Worm (Caenorhabditis elegans) whole organism, L1 larva: ENCODE data around the gene fbxb-107.

Experiments
- C04F5.9 ChIP-seq: sonication (generic microtip); optimal IDR thresholded peaks from 2 replicates; lab custom pipeline; 2016; ENCODE audit warnings: missing genetic modification characterization, missing compliant biosample characterization
- Y116A8C.19 ChIP-seq: sonication (generic microtip); optimal IDR thresholded peaks from 2 replicates; lab custom pipeline; 2016; ENCODE audit warnings: missing compliant biosample characterization, missing genetic modification characterization, borderline replicate concordance
- ama-1 ChIP-seq: fragments of 150-350 bp; optimal IDR thresholded peaks from 2 replicates; lab custom pipeline; 2014
- blmp-1 ChIP-seq: fragments of 150-350 bp; optimal IDR thresholded peaks from 2 replicates; lab custom pipeline; 2014; ENCODE audit warnings: missing biosample characterization, missing genetic modification characterization
- ceh-90 ChIP-seq: sonication (generic microtip); optimal IDR thresholded peaks from 2 replicates; lab custom pipeline; 2016; ENCODE audit warnings: missing genetic modification characterization, missing compliant biosample characterization
- dpl-1 ChIP-seq, 3 experiments: fragments of 150-350 bp in 2 of 3; sonication (generic microtip) in 1 of 3; optimal IDR thresholded peaks; 2 replicates each; lab custom pipeline; 2014 to 2017; ENCODE audit warnings: missing biosample characterization in 3 of 3, missing genetic modification characterization in 3 of 3, missing genetic modification reagents in 3 of 3
- efl-1 ChIP-seq, 4 experiments: fragments of 150-350 bp; optimal IDR thresholded peaks in 3 of 4; peaks in 1 of 4; 1 replicate in 1 of 4; 2 replicates in 3 of 4; lab custom pipeline; 2014; ENCODE audit warnings: missing biosample characterization in 2 of 4, missing genetic modification characterization in 2 of 4, missing genetic modification reagents in 2 of 4
- egl-13 ChIP-seq: sonication (generic microtip); optimal IDR thresholded peaks from 2 replicates; lab custom pipeline; 2016; ENCODE audit warnings: missing genotype, missing genetic modification reagents, missing genetic modification characterization, missing compliant biosample characterization
- egl-27 ChIP-seq, 2 experiments: fragments of 150-350 bp in 1 of 2; sonication (generic microtip); optimal IDR thresholded peaks; 3 replicates each; lab custom pipeline; 2017 to 2018; ENCODE audit warnings: missing biosample characterization in 2 of 2, missing genetic modification characterization in 2 of 2, missing genetic modification reagents in 2 of 2
- elt-3 ChIP-seq, 6 experiments: fragments of 150-350 bp in 1 of 6; sonication (generic microtip); optimal IDR thresholded peaks; 2 replicates each; lab custom pipeline; 2017 to 2018; ENCODE audit warnings: missing biosample characterization in 6 of 6, missing genetic modification characterization in 6 of 6, inconsistent platforms in 1 of 6
- ets-5 ChIP-seq: fragments of 200-800 bp; sonication (Bioruptor generic); IDR thresholded peaks from 2 replicates; pipeline ENCODE4 v1.3.6; 2022; ENCODE audit warnings: missing genetic modification characterization, missing compliant biosample characterization
- fkh-10 ChIP-seq: sonication (generic microtip); optimal IDR thresholded peaks from 2 replicates; lab custom pipeline; 2017; ENCODE audit warnings: missing biosample characterization, missing genetic modification reagents, missing genetic modification characterization
- fkh-4 ChIP-seq: sonication (generic microtip); optimal IDR thresholded peaks from 2 replicates; lab custom pipeline; 2016; ENCODE audit warnings: missing compliant biosample characterization, missing genetic modification characterization, borderline replicate concordance
- fos-1 ChIP-seq: fragments of 150-350 bp; optimal IDR thresholded peaks from 2 replicates; lab custom pipeline; 2014; ENCODE audit warnings: missing biosample characterization, missing genetic modification characterization
- hlh-4 ChIP-seq: sonication (generic microtip); optimal IDR thresholded peaks from 2 replicates; lab custom pipeline; 2016; ENCODE audit warnings: mild to moderate bottlenecking, missing genetic modification characterization, missing compliant biosample characterization
- irx-1 ChIP-seq: sonication (generic microtip); optimal IDR thresholded peaks from 2 replicates; lab custom pipeline; 2016; ENCODE audit warnings: missing genetic modification characterization, missing compliant biosample characterization
- isw-1 ChIP-seq: fragments of 200-800 bp; sonication (Bioruptor generic); IDR thresholded peaks from 2 replicates; pipeline ENCODE4 v1.3.6; 2022; ENCODE audit warnings: missing genetic modification characterization, missing compliant biosample characterization
- lir-3 ChIP-seq: sonication (generic microtip); optimal IDR thresholded peaks from 2 replicates; lab custom pipeline; 2016; ENCODE audit warnings: mild to moderate bottlenecking, missing genetic modification characterization, moderate library complexity, missing compliant biosample characterization; ENCODE audit not compliant: poor library complexity
- mef-2 ChIP-seq: fragments of 150-350 bp; optimal IDR thresholded peaks from 2 replicates; lab custom pipeline; 2014; ENCODE audit warnings: missing biosample characterization, missing genetic modification characterization
- nhr-11 ChIP-seq: fragments of 150-350 bp; optimal IDR thresholded peaks from 2 replicates; lab custom pipeline; 2014; ENCODE audit warnings: missing biosample characterization, missing genetic modification characterization
- nhr-12 ChIP-seq: sonication (generic microtip); optimal IDR thresholded peaks from 2 replicates; lab custom pipeline; 2017; ENCODE audit warnings: missing biosample characterization, missing genetic modification characterization
- nhr-19 ChIP-seq: fragments of 200-800 bp; sonication (Bioruptor generic); conservative IDR thresholded peaks from 2 replicates; pipeline ENCODE4 v1.3.6; 2022; ENCODE audit warnings: missing genetic modification characterization, missing compliant biosample characterization
- nhr-20 ChIP-seq: sonication (generic microtip); optimal IDR thresholded peaks from 2 replicates; lab custom pipeline; 2016; ENCODE audit warnings: mild to moderate bottlenecking, missing genetic modification characterization, missing compliant biosample characterization
- nhr-47 ChIP-seq: sonication (generic microtip); optimal IDR thresholded peaks from 2 replicates; lab custom pipeline; 2016; ENCODE audit warnings: mild to moderate bottlenecking, missing genetic modification characterization, moderate library complexity, missing compliant biosample characterization
- nhr-71 ChIP-seq: sonication (generic microtip); optimal IDR thresholded peaks from 2 replicates; lab custom pipeline; 2016; ENCODE audit warnings: mild to moderate bottlenecking, missing genetic modification characterization, moderate library complexity, missing compliant biosample characterization
- nhr-84 ChIP-seq: sonication (generic microtip); optimal IDR thresholded peaks from 2 replicates; lab custom pipeline; 2017; ENCODE audit warnings: missing biosample characterization, missing genetic modification characterization
- pax-3 ChIP-seq: fragments of 200-800 bp; sonication (Bioruptor generic); optimal IDR thresholded peaks from 2 replicates; lab custom pipeline; 2018; ENCODE audit warnings: mild to moderate bottlenecking, missing genetic modification characterization, moderate library complexity, missing compliant biosample characterization
- pqm-1 ChIP-seq: sonication (generic microtip); optimal IDR thresholded peaks from 3 replicates; lab custom pipeline; 2017; ENCODE audit warnings: missing biosample characterization, missing genetic modification characterization
- tbx-2 ChIP-seq: sonication (generic microtip); optimal IDR thresholded peaks from 2 replicates; lab custom pipeline; 2016; ENCODE audit warnings: missing genetic modification characterization, missing compliant biosample characterization
- unc-130 ChIP-seq: fragments of 150-350 bp; optimal IDR thresholded peaks from 2 replicates; lab custom pipeline; 2017; ENCODE audit warnings: missing biosample characterization, missing genetic modification characterization, inconsistent platforms
- unc-62 ChIP-seq: fragments of 150-350 bp; optimal IDR thresholded peaks from 2 replicates; lab custom pipeline; 2014; ENCODE audit warnings: missing biosample characterization, missing genetic modification reagents, missing genetic modification characterization
- unc-86 ChIP-seq: sonication (generic microtip); optimal IDR thresholded peaks from 2 replicates; lab custom pipeline; 2016; ENCODE audit warnings: missing genetic modification characterization, missing compliant biosample characterization
- unc-98 ChIP-seq: fragments of 200-800 bp; sonication (Bioruptor generic); IDR thresholded peaks from 2 replicates; pipeline ENCODE4 v1.3.6; 2022; ENCODE audit warnings: missing genetic modification characterization, missing compliant biosample characterization
- vab-15 ChIP-seq: sonication (generic microtip); optimal IDR thresholded peaks from 2 replicates; lab custom pipeline; 2017; ENCODE audit warnings: missing genotype, mild to moderate bottlenecking, missing genetic modification characterization, missing compliant biosample characterization
- zip-4 ChIP-seq: fragments of 200-800 bp; sonication (Bioruptor generic); optimal IDR thresholded peaks from 2 replicates; lab custom pipeline; 2018; ENCODE audit warnings: mild to moderate bottlenecking, missing genetic modification characterization, moderate library complexity, missing compliant biosample characterization
- ztf-11 ChIP-seq, 2 experiments: sonication (generic microtip); optimal IDR thresholded peaks; 2 replicates each; lab custom pipeline; 2016 to 2017; ENCODE audit warnings: missing genetic modification characterization in 2 of 2, missing biosample characterization in 1 of 2, missing compliant biosample characterization in 1 of 2
- ztf-4 ChIP-seq: fragments of 150-350 bp; optimal IDR thresholded peaks from 2 replicates; lab custom pipeline; 2014; ENCODE audit warnings: missing biosample characterization, missing genetic modification characterization

The fbxb-107 gene

ce11 chrII:2774904-2775303 lies 16.3 kb downstream of the fbxb-107 start, which contains the start of gene fbxb-111:
TSS of gene fbxb-111 (minus strand) at chrII:2775004.
- TF ChIP-seq hlh-4 (tag; lab: Kevin White, UChicago) (no peak), vab-15 (no peak), unc-86 (tag; lab: Kevin White, UChicago) (no peak), nhr-84 (no peak), unc-62 (no peak), dpl-1 (GFP tag; optimal IDR thresholded peaks at IDR 0.05; lab: Kevin White, UChicago) (no peak), fos-1 (no peak), ceh-90 (tag; lab: Kevin White, UChicago) (no peak), nhr-11 (no peak)

ce11 chrII:2777846-2778245 lies 19.3 kb downstream of the fbxb-107 start, which contains the start of gene F08D12.4:
TSS of gene F08D12.4 (plus strand) at chrII:2778146.
- TF ChIP-seq nhr-12 (tag; lab: Kevin White, UChicago) (no peak), ztf-4 (tag; lab: Kevin White, UChicago) (no peak), isw-1 (GFP tag; lab: Robert Waterston, UW) (no peak), nhr-71 (tag; lab: Kevin White, UChicago) (no peak), pqm-1 (tag; lab: Kevin White, UChicago) (no peak), C04F5.9 (tag; lab: Kevin White, UChicago) (no peak), ama-1 (no peak), hlh-4 (tag; lab: Kevin White, UChicago) (no peak), efl-1 (optimal IDR thresholded peaks at IDR 0.05; lab: Kevin White, UChicago) (no peak), efl-1 (GFP tag; optimal IDR thresholded peaks at IDR 0.05 in 1 of 2; lab: Kevin White, UChicago) (no peak), nhr-19 (no peak), irx-1 (no peak), pax-3 (tag; lab: Kevin White, UChicago) (no peak)

ce11 chrII:2779253-2779652 lies 20.7 kb downstream of the fbxb-107 start, which contains the start of gene F08D12.3:
TSS of gene F08D12.3 (plus strand) at chrII:2779553.
- no peak for TF ChIP-seq unc-98 (GFP tag; lab: Robert Waterston, UW)
- TF ChIP-seq nhr-20 (tag; lab: Kevin White, UChicago): no peak
- no peak for TF ChIP-seq Y116A8C.19 (tag; lab: Kevin White, UChicago)
- no peak for TF ChIP-seq nhr-47
- no peak for TF ChIP-seq fkh-10 (GFP tag; lab: Kevin White, UChicago)
- TF ChIP-seq C04F5.9 (tag; lab: Kevin White, UChicago): no peak
- no peak for TF ChIP-seq mef-2 (tag; lab: Kevin White, UChicago)
- no peak for TF ChIP-seq lir-3 (tag; lab: Kevin White, UChicago)
- TF ChIP-seq isw-1 (GFP tag; lab: Robert Waterston, UW): no peak
- no peak for TF ChIP-seq ztf-11 (tag; optimal IDR thresholded peaks at IDR 0.05; lab: Kevin White, UChicago)
- no peak for TF ChIP-seq unc-130 (tag; lab: Kevin White, UChicago)
- TF ChIP-seq ets-5 (GFP tag; lab: Robert Waterston, UW): no peak

- no peak for TF ChIP-seq egl-13
- no peak for TF ChIP-seq zip-4
- no peak for TF ChIP-seq blmp-1 (tag; lab: Kevin White, UChicago)
These were observed 22.2 kb downstream of the fbxb-107 start for ce11 chrII:2780804-2781203.

- TF ChIP-seq unc-98 (GFP tag; lab: Robert Waterston, UW) (no peak), zip-4 (no peak), irx-1 (no peak), fkh-4 (tag; lab: Kevin White, UChicago) (no peak), elt-3 (tag; optimal IDR thresholded peaks at IDR 0.05; lab: Kevin White, UChicago) (no peak), tbx-2 (tag; lab: Kevin White, UChicago) (no peak), egl-27 (tag; optimal IDR thresholded peaks at IDR 0.05; lab: Kevin White, UChicago) (no peak)
These were observed 22.8 kb downstream of the fbxb-107 start, which contains the start of gene F08D12.2 for ce11 chrII:2781355-2781754. TSS of gene F08D12.2 (plus strand) at chrII:2781655.
